Fruit fly (Drosophila melanogaster): Measurements from ENCODE around the gene CG2680.
A peak's percentile ranks its signal among the peaks of the same experiment; 100 is the strongest.

The CG2680 gene

dm6 chrX:2743601-2744000 lies 36.4 kb upstream of the CG2680 start:
- TF ChIP-seq Mio (GFP tag; optimal IDR thresholded peaks at IDR 0.05): no peak
- peak; percentile 31 for TF ChIP-seq Dif (GFP tag; optimal IDR thresholded peaks at IDR 0.05; ENCODE audit: partially characterized antibody)
- no peak for TF ChIP-seq Myc (optimal IDR thresholded peaks at IDR 0.05)
- TF ChIP-seq Vsx2 (GFP tag; optimal IDR thresholded peaks at IDR 0.05; ENCODE audit: partially characterized antibody): no peak
- TF ChIP-seq dl (GFP tag; optimal IDR thresholded peaks at IDR 0.05; ENCODE audit: insufficient read depth in 1 of 2, partially characterized antibody in 2 of 2): no peak

- TF ChIP-seq dmrt93B (GFP tag; optimal IDR thresholded peaks at IDR 0.05) (no peak), Dif (GFP tag; optimal IDR thresholded peaks at IDR 0.05; ENCODE audit: partially characterized antibody) (no peak), psq (GFP tag; optimal IDR thresholded peaks at IDR 0.05) (peak; percentile 31), rgr (GFP tag; optimal IDR thresholded peaks at IDR 0.05) (peak; percentile 70), OdsH (GFP tag; optimal IDR thresholded peaks at IDR 0.05) (peak; percentile 54), CrebA (GFP tag; optimal IDR thresholded peaks at IDR 0.05; ENCODE audit: borderline replicate concordance) (no peak), CG9705 (GFP tag; optimal IDR thresholded peaks at IDR 0.05) (no peak), jim (GFP tag; optimal IDR thresholded peaks at IDR 0.05) (no peak), usp (GFP tag; optimal IDR thresholded peaks at IDR 0.05) (no peak), Abd-B (GFP tag; optimal IDR thresholded peaks at IDR 0.05) (no peak), br (GFP tag; optimal IDR thresholded peaks at IDR 0.05) (peak; percentile 54), h (GFP tag; optimal IDR thresholded peaks at IDR 0.05) (peak; percentile 72), pan (optimal IDR thresholded peaks at IDR 0.05) (no peak), HLH106 (tag; optimal IDR thresholded peaks at IDR 0.05) (no peak), dsf (GFP tag; optimal IDR thresholded peaks at IDR 0.05; ENCODE audit: borderline replicate concordance) (no peak), woc (GFP tag; optimal IDR thresholded peaks at IDR 0.05) (no peak), brk (GFP tag; optimal IDR thresholded peaks at IDR 0.05) (no peak), fru (GFP tag; optimal IDR thresholded peaks at IDR 0.05) (peak; percentile 55), ey (GFP tag; optimal IDR thresholded peaks at IDR 0.05) (peak; percentile 56), tai (GFP tag; optimal IDR thresholded peaks at IDR 0.05) (no peak), GATAd (GFP tag; optimal IDR thresholded peaks at IDR 0.05) (no peak), Jra (GFP tag; optimal IDR thresholded peaks at IDR 0.05) (no peak), foxo (GFP tag; optimal IDR thresholded peaks at IDR 0.05) (peak in 1 of 2 experiments; percentile 75), sv (GFP tag; optimal IDR thresholded peaks at IDR 0.05) (peak; percentile 62)
These were observed 35.8 kb upstream of the CG2680 start for dm6 chrX:2743020-2743419.

- TF ChIP-seq pan (optimal IDR thresholded peaks at IDR 0.05): no peak
These were observed 34.8 kb upstream of the CG2680 start for dm6 chrX:2742067-2742466.

dm6 chrX:2740084-2740483 lies 32.9 kb upstream of the CG2680 start, which contains the start of gene kirre:
kirre (plus strand) TSS chrX:2740384.
- TF ChIP-seq Myc (optimal IDR thresholded peaks at IDR 0.05): no peak
- no peak for TF ChIP-seq dl (GFP tag; optimal IDR thresholded peaks at IDR 0.05; ENCODE audit: insufficient read depth in 1 of 2, partially characterized antibody in 2 of 2)
- no peak for TF ChIP-seq HLH106 (tag; optimal IDR thresholded peaks at IDR 0.05)
- no peak for TF ChIP-seq jim (GFP tag; optimal IDR thresholded peaks at IDR 0.05)
- no peak for TF ChIP-seq sage (GFP tag; optimal IDR thresholded peaks at IDR 0.05)
- TF ChIP-seq foxo (GFP tag; optimal IDR thresholded peaks at IDR 0.05): no peak
- no peak for TF ChIP-seq pan (optimal IDR thresholded peaks at IDR 0.05)
- no peak for TF ChIP-seq woc (GFP tag; optimal IDR thresholded peaks at IDR 0.05)
- no peak for TF ChIP-seq Dif (GFP tag; optimal IDR thresholded peaks at IDR 0.05; ENCODE audit: partially characterized antibody)
- TF ChIP-seq lola (GFP tag; optimal IDR thresholded peaks at IDR 0.05): no peak
- no peak for TF ChIP-seq CG9705 (GFP tag; optimal IDR thresholded peaks at IDR 0.05)
- no peak for TF ChIP-seq Vsx2 (GFP tag; optimal IDR thresholded peaks at IDR 0.05; ENCODE audit: partially characterized antibody)

dm6 chrX:2738663-2739062 lies 31.4 kb upstream of the CG2680 start, which contains the start of gene crm:
crm (minus strand) TSS chrX:2738773.
- TF ChIP-seq usp (GFP tag; optimal IDR thresholded peaks at IDR 0.05) (no peak), Abd-B (GFP tag; optimal IDR thresholded peaks at IDR 0.05) (no peak), Hr83 (GFP tag; optimal IDR thresholded peaks at IDR 0.05; ENCODE audit: poor library complexity, severe bottlenecking) (no peak), Rel (GFP tag; optimal IDR thresholded peaks at IDR 0.05) (no peak), Rel (tag; optimal IDR thresholded peaks at IDR 0.05) (peak; percentile 5), Dfd (GFP tag; optimal IDR thresholded peaks at IDR 0.05) (no peak), pan (optimal IDR thresholded peaks at IDR 0.05) (no peak), woc (GFP tag; optimal IDR thresholded peaks at IDR 0.05) (peak; percentile 39), Hr78 (GFP tag; optimal IDR thresholded peaks at IDR 0.05) (no peak), Myc (optimal IDR thresholded peaks at IDR 0.05) (peak; percentile 94)

All from whole organism, wandering third instar larva.